Worm (Caenorhabditis elegans) whole organism, L1 larva: Measurements from ENCODE around the gene kvs-2.

Experiments
- F16B12.6 ChIP-seq: fragments of 150-350 bp; optimal IDR thresholded peaks from 2 replicates; lab custom pipeline; 2014; ENCODE audit warnings: missing biosample characterization, missing genetic modification characterization
- Y116A8C.19 ChIP-seq: sonication (generic microtip); optimal IDR thresholded peaks from 2 replicates; lab custom pipeline; 2016; ENCODE audit warnings: missing compliant biosample characterization, missing genetic modification characterization, borderline replicate concordance
- aly-2 ChIP-seq: fragments of 150-350 bp; optimal IDR thresholded peaks from 2 replicates; lab custom pipeline; 2014; ENCODE audit warnings: missing biosample characterization, missing genetic modification characterization
- blmp-1 ChIP-seq: fragments of 150-350 bp; optimal IDR thresholded peaks from 2 replicates; lab custom pipeline; 2014; ENCODE audit warnings: missing biosample characterization, missing genetic modification characterization
- ceh-82 ChIP-seq, 3 experiments: fragments of 150-350 bp in 1 of 3; sonication (generic microtip) in 2 of 3; optimal IDR thresholded peaks; 2 replicates each; lab custom pipeline; 2014 to 2017; ENCODE audit warnings: missing biosample characterization in 3 of 3, missing genetic modification characterization in 3 of 3
- ces-1 ChIP-seq: fragments of 150-350 bp; optimal IDR thresholded peaks from 2 replicates; lab custom pipeline; 2014; ENCODE audit warnings: missing biosample characterization, missing genetic modification reagents, missing genetic modification characterization
- dpl-1 ChIP-seq, 3 experiments: fragments of 150-350 bp in 2 of 3; sonication (generic microtip) in 1 of 3; optimal IDR thresholded peaks; 2 replicates each; lab custom pipeline; 2014 to 2017; ENCODE audit warnings: missing biosample characterization in 3 of 3, missing genetic modification characterization in 3 of 3, missing genetic modification reagents in 3 of 3
- dsc-1 ChIP-seq: sonication (generic microtip); optimal IDR thresholded peaks from 2 replicates; lab custom pipeline; 2016; ENCODE audit warnings: mild to moderate bottlenecking, missing genetic modification characterization, missing compliant biosample characterization
- efl-1 ChIP-seq, 4 experiments: fragments of 150-350 bp; optimal IDR thresholded peaks in 3 of 4; peaks in 1 of 4; 1 replicate in 1 of 4; 2 replicates in 3 of 4; lab custom pipeline; 2014; ENCODE audit warnings: missing biosample characterization in 2 of 4, missing genetic modification characterization in 2 of 4, missing genetic modification reagents in 2 of 4
- egl-13 ChIP-seq: sonication (generic microtip); optimal IDR thresholded peaks from 2 replicates; lab custom pipeline; 2016; ENCODE audit warnings: missing genotype, missing genetic modification reagents, missing genetic modification characterization, missing compliant biosample characterization
- fkh-10 ChIP-seq: sonication (generic microtip); optimal IDR thresholded peaks from 2 replicates; lab custom pipeline; 2017; ENCODE audit warnings: missing biosample characterization, missing genetic modification reagents, missing genetic modification characterization
- fkh-8 ChIP-seq: sonication (generic microtip); optimal IDR thresholded peaks from 2 replicates; lab custom pipeline; 2016; ENCODE audit warnings: mild to moderate bottlenecking, missing genetic modification characterization, missing compliant biosample characterization
- hlh-4 ChIP-seq: sonication (generic microtip); optimal IDR thresholded peaks from 2 replicates; lab custom pipeline; 2016; ENCODE audit warnings: mild to moderate bottlenecking, missing genetic modification characterization, missing compliant biosample characterization
- irx-1 ChIP-seq: sonication (generic microtip); optimal IDR thresholded peaks from 2 replicates; lab custom pipeline; 2016; ENCODE audit warnings: missing genetic modification characterization, missing compliant biosample characterization
- jun-1 ChIP-seq: fragments of 150-350 bp; optimal IDR thresholded peaks from 2 replicates; lab custom pipeline; 2014; ENCODE audit warnings: missing biosample characterization, missing genetic modification reagents, missing genetic modification characterization
- lin-14 ChIP-seq: fragments of 200-800 bp; sonication (Bioruptor generic); optimal IDR thresholded peaks from 2 replicates; lab custom pipeline; 2018; ENCODE audit warnings: mild to moderate bottlenecking, missing genetic modification characterization, moderate library complexity, missing compliant biosample characterization
- lir-3 ChIP-seq: sonication (generic microtip); optimal IDR thresholded peaks from 2 replicates; lab custom pipeline; 2016; ENCODE audit warnings: mild to moderate bottlenecking, missing genetic modification characterization, moderate library complexity, missing compliant biosample characterization; ENCODE audit not compliant: poor library complexity
- lsy-2 ChIP-seq, 2 experiments: fragments of 150-350 bp; optimal IDR thresholded peaks; 2 replicates each; lab custom pipeline; 2014; ENCODE audit warnings: missing biosample characterization in 2 of 2, missing genetic modification characterization in 2 of 2
- mep-1 ChIP-seq: fragments of 150-350 bp; optimal IDR thresholded peaks from 2 replicates; lab custom pipeline; 2014; ENCODE audit warnings: missing biosample characterization, missing genetic modification characterization
- nhr-47 ChIP-seq: sonication (generic microtip); optimal IDR thresholded peaks from 2 replicates; lab custom pipeline; 2016; ENCODE audit warnings: mild to moderate bottlenecking, missing genetic modification characterization, moderate library complexity, missing compliant biosample characterization
- nhr-71 ChIP-seq: sonication (generic microtip); optimal IDR thresholded peaks from 2 replicates; lab custom pipeline; 2016; ENCODE audit warnings: mild to moderate bottlenecking, missing genetic modification characterization, moderate library complexity, missing compliant biosample characterization
- nhr-76 ChIP-seq: sonication (generic microtip); optimal IDR thresholded peaks from 2 replicates; lab custom pipeline; 2017; ENCODE audit warnings: missing biosample characterization, missing genetic modification characterization
- nhr-77 ChIP-seq: fragments of 150-350 bp; optimal IDR thresholded peaks from 2 replicates; lab custom pipeline; 2014; ENCODE audit warnings: missing biosample characterization, missing genetic modification characterization
- nhr-84 ChIP-seq: sonication (generic microtip); optimal IDR thresholded peaks from 2 replicates; lab custom pipeline; 2017; ENCODE audit warnings: missing biosample characterization, missing genetic modification characterization
- nhr-90 ChIP-seq: sonication (generic microtip); optimal IDR thresholded peaks from 2 replicates; lab custom pipeline; 2016; ENCODE audit warnings: mild to moderate bottlenecking, missing genetic modification characterization, missing compliant biosample characterization; ENCODE audit not compliant: poor library complexity
- pax-3 ChIP-seq: fragments of 200-800 bp; sonication (Bioruptor generic); optimal IDR thresholded peaks from 2 replicates; lab custom pipeline; 2018; ENCODE audit warnings: mild to moderate bottlenecking, missing genetic modification characterization, moderate library complexity, missing compliant biosample characterization
- rnt-1 ChIP-seq: sonication (generic microtip); optimal IDR thresholded peaks from 2 replicates; lab custom pipeline; 2016; ENCODE audit warnings: mild to moderate bottlenecking, missing genetic modification characterization, moderate library complexity, missing compliant biosample characterization
- skn-1 ChIP-seq: fragments of 150-350 bp; optimal IDR thresholded peaks from 2 replicates; lab custom pipeline; 2014; ENCODE audit warnings: missing biosample characterization, missing genetic modification characterization
- snpc-4 ChIP-seq: fragments of 150-350 bp; optimal IDR thresholded peaks from 2 replicates; lab custom pipeline; 2014; ENCODE audit warnings: missing biosample characterization, missing genetic modification characterization
- snu-23 ChIP-seq: sonication (generic microtip); optimal IDR thresholded peaks from 2 replicates; lab custom pipeline; 2016; ENCODE audit warnings: missing genetic modification characterization, missing compliant biosample characterization
- sox-4 ChIP-seq: sonication (generic microtip); optimal IDR thresholded peaks from 2 replicates; lab custom pipeline; 2016; ENCODE audit warnings: missing genetic modification characterization, missing compliant biosample characterization
- sptf-1 ChIP-seq: fragments of 150-350 bp; optimal IDR thresholded peaks from 2 replicates; lab custom pipeline; 2014; ENCODE audit warnings: missing biosample characterization, missing genetic modification characterization
- swsn-7 ChIP-seq: sonication (generic microtip); optimal IDR thresholded peaks from 2 replicates; lab custom pipeline; 2016; ENCODE audit warnings: missing genetic modification characterization, missing compliant biosample characterization
- unc-86 ChIP-seq: sonication (generic microtip); optimal IDR thresholded peaks from 2 replicates; lab custom pipeline; 2016; ENCODE audit warnings: missing genetic modification characterization, missing compliant biosample characterization
- xbp-1 ChIP-seq: sonication (generic microtip); optimal IDR thresholded peaks from 2 replicates; lab custom pipeline; 2016; ENCODE audit warnings: missing genetic modification characterization, missing compliant biosample characterization
- zag-1 ChIP-seq: fragments of 150-350 bp; optimal IDR thresholded peaks from 2 replicates; lab custom pipeline; 2014; ENCODE audit warnings: missing biosample characterization, missing genetic modification characterization

Gene kvs-2

ce11 chrV:10675978-10676377 lies 40.2 kb downstream of the kvs-2 start:
- TF ChIP-seq nhr-71 (tag; lab: Kevin White, UChicago), result peak; percentile 15
- TF ChIP-seq hlh-4 (tag; lab: Kevin White, UChicago), result no peak
- TF ChIP-seq swsn-7, result no peak
- no peak for TF ChIP-seq mep-1 (tag; lab: Kevin White, UChicago)
- no peak for TF ChIP-seq Y116A8C.19 (tag; lab: Kevin White, UChicago)
- peak; percentile 4 for TF ChIP-seq dsc-1 (tag; lab: Kevin White, UChicago)
- peak; percentile 29 for TF ChIP-seq lin-14 (GFP tag; lab: Kevin White, UChicago)

- TF ChIP-seq aly-2, result no peak
- no peak for TF ChIP-seq hlh-4 (tag; lab: Kevin White, UChicago)
- TF ChIP-seq nhr-90 (tag; lab: Kevin White, UChicago), result no peak
- no peak for TF ChIP-seq egl-13
- TF ChIP-seq efl-1 (optimal IDR thresholded peaks at IDR 0.05; lab: Kevin White, UChicago), result peak; percentile 13 to 29
- TF ChIP-seq efl-1 (GFP tag; optimal IDR thresholded peaks at IDR 0.05 in 1 of 2; lab: Kevin White, UChicago), result no peak
- no peak for TF ChIP-seq nhr-76 (tag; lab: Kevin White, UChicago)
- no peak for TF ChIP-seq jun-1 (tag; lab: Kevin White, UChicago)
- peak; percentile 18 for TF ChIP-seq unc-86
- no peak for TF ChIP-seq nhr-77
- peak in 1 of 3 experiments; percentile 51 for TF ChIP-seq ceh-82 (tag; optimal IDR thresholded peaks at IDR 0.05; lab: Kevin White, UChicago)
- peak; percentile 45 for TF ChIP-seq fkh-10 (GFP tag; lab: Kevin White, UChicago)
- TF ChIP-seq mep-1 (tag; lab: Kevin White, UChicago), result peak; percentile 5
- TF ChIP-seq rnt-1 (tag; lab: Kevin White, UChicago), result peak; percentile 28
- TF ChIP-seq zag-1 (tag; lab: Kevin White, UChicago), result peak; percentile 3
- TF ChIP-seq dsc-1 (tag; lab: Kevin White, UChicago), result peak; percentile 50
- TF ChIP-seq F16B12.6 (tag; lab: Kevin White, UChicago), result no peak
- TF ChIP-seq sox-4, result no peak
- TF ChIP-seq fkh-8 (tag; lab: Kevin White, UChicago), result peak; percentile 3
- peak in 1 of 2 experiments; percentile 55 for TF ChIP-seq lsy-2 (tag; optimal IDR thresholded peaks at IDR 0.05; lab: Kevin White, UChicago)
- no peak for TF ChIP-seq nhr-84 (tag; lab: Kevin White, UChicago)
- TF ChIP-seq irx-1 (tag; lab: Kevin White, UChicago), result no peak
- no peak for TF ChIP-seq skn-1
- no peak for TF ChIP-seq lir-3 (tag; lab: Kevin White, UChicago)
- peak; percentile 51 for TF ChIP-seq nhr-71 (tag; lab: Kevin White, UChicago)
- TF ChIP-seq nhr-47, result peak; percentile 37
- no peak for TF ChIP-seq snpc-4
- TF ChIP-seq snu-23 (GFP tag; lab: Kevin White, UChicago), result peak; percentile 26
- TF ChIP-seq pax-3 (tag; lab: Kevin White, UChicago), result no peak
- TF ChIP-seq dpl-1 (GFP tag; optimal IDR thresholded peaks at IDR 0.05; lab: Kevin White, UChicago), result peak in 1 of 3 experiments; percentile 12
- peak; percentile 88 for TF ChIP-seq lin-14 (GFP tag; lab: Kevin White, UChicago)
- TF ChIP-seq sptf-1 (tag; lab: Kevin White, UChicago), result no peak
- peak; percentile 32 for TF ChIP-seq xbp-1 (tag; lab: Kevin White, UChicago)
- TF ChIP-seq blmp-1 (tag; lab: Kevin White, UChicago), result no peak
These were observed 41.6 kb downstream of the kvs-2 start for ce11 chrV:10677459-10677858.

- TF ChIP-seq blmp-1 (tag; lab: Kevin White, UChicago) (peak; percentile 73), ces-1 (GFP tag; lab: Kevin White, UChicago) (no peak), lin-14 (GFP tag; lab: Kevin White, UChicago) (peak; percentile 44)
These were observed 43.3 kb downstream of the kvs-2 start for ce11 chrV:10679080-10679479.
